Worm (Caenorhabditis elegans): ENCODE measurements around the gene Y38H6C.21.

Y38H6C.21 gene

DNA sequence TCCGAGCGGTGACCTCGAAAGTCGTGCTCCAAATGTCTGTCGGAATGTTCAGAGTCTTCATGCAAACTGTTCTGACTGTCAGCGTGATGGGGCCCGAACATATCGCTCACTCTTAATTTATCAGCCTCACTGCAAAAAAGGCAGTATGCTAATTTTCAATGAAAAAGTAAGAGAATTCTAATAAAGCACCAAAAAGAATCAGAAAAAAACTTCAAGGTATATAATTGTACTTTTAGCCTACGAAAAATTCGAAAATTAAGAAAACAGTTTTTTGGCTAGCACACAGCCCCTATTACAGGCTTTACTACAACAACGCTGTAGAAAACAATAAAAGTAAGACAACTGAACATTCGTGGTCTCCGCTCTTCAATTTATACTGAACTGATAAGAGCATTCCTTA lies 6.7 kb upstream of the Y38H6C.21 start, which contains the start of gene F26F2.1:
Gene F26F2.1 (minus strand): TSS at position 101 of the 400 bp plus-strand sequence.
- TF ChIP-seq nhr-11 (tag; optimal IDR thresholded peaks at IDR 0.05), result no peak
- TF ChIP-seq nhr-6 (tag; optimal IDR thresholded peaks at IDR 0.05), result no peak
- TF ChIP-seq peb-1 (tag; optimal IDR thresholded peaks at IDR 0.05), result no peak
- no peak for TF ChIP-seq ztf-11 (tag; optimal IDR thresholded peaks at IDR 0.05)
- no peak for TF ChIP-seq crh-2 (tag; optimal IDR thresholded peaks at IDR 0.05)
- no peak for TF ChIP-seq elt-1 (tag; optimal IDR thresholded peaks at IDR 0.05)
- no peak for TF ChIP-seq sma-3 (GFP tag; optimal IDR thresholded peaks at IDR 0.05)
- no peak for TF ChIP-seq ceh-82 (tag; optimal IDR thresholded peaks at IDR 0.05)
- TF ChIP-seq mab-5 (tag; optimal IDR thresholded peaks at IDR 0.05), result no peak
- TF ChIP-seq lin-13 (GFP tag; optimal IDR thresholded peaks at IDR 0.05), result no peak

DNA sequence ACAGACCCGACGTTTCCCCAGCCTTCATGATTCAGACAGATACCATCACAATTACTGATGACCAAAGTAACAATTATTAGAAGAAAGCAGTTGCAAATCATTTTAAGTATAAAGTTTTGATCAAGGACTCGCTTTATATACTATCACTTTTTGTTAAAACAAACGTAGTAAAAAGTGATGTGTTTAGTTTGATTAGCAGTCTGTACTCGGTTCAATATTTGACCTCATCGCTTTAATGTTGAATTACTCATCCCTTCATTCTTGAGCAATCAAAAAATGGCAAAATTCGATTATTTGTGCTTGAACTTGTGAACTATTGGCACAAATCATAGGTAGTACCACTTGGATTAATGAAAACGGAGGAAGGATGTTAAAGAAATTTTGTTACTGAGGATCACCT lies 3.2 kb upstream of the Y38H6C.21 start, which contains the start of gene abf-4:
Gene abf-4 (minus strand): TSS at position 101 of the 400 bp plus-strand sequence.
- TF ChIP-seq unc-62 (GFP tag; optimal IDR thresholded peaks at IDR 0.05) (no peak), ZK546.5 (tag; optimal IDR thresholded peaks at IDR 0.05) (no peak), sma-3 (GFP tag; optimal IDR thresholded peaks at IDR 0.05) (no peak), lin-13 (GFP tag; optimal IDR thresholded peaks at IDR 0.05) (no peak), gmeb-1 (tag; optimal IDR thresholded peaks at IDR 0.05) (no peak), C34F6.9 (tag; optimal IDR thresholded peaks at IDR 0.05) (no peak), mdl-1 (tag; optimal IDR thresholded peaks at IDR 0.05) (no peak), nhr-237 (tag; optimal IDR thresholded peaks at IDR 0.05) (no peak), blmp-1 (tag; optimal IDR thresholded peaks at IDR 0.05; ENCODE audit: insufficient read depth) (no peak), alr-1 (tag; optimal IDR thresholded peaks at IDR 0.05) (no peak), ztf-11 (tag; optimal IDR thresholded peaks at IDR 0.05) (no peak), snpc-4 (tag; optimal IDR thresholded peaks at IDR 0.05) (no peak), aly-2 (tag; optimal IDR thresholded peaks at IDR 0.05) (no peak), fos-1 (tag; optimal IDR thresholded peaks at IDR 0.05) (no peak), sma-9 (GFP tag; optimal IDR thresholded peaks at IDR 0.05) (no peak), sma-9 (tag; optimal IDR thresholded peaks at IDR 0.05) (no peak), nhr-129 (tag; optimal IDR thresholded peaks at IDR 0.05) (no peak), unc-39 (tag; optimal IDR thresholded peaks at IDR 0.05) (no peak), sem-4 (tag; optimal IDR thresholded peaks at IDR 0.05) (no peak), dmd-4 (tag; optimal IDR thresholded peaks at IDR 0.05) (no peak)

DNA sequence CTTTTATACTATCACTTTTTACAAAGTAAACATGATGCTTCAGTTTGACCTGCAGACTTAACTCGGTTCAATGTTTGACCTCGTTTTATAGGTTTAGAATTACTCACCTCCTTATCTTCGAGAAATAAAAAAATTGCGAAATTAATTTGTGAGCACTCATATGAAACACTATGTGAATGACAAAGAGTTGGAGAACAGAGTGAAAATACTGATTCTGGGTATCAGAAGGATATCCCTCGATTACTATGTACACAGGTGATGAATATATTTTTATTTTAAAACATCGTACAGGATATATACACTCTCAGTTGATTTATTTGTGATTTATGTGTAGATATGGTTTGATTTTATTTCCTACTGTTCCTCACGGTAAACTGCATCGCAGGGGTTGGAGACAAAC lies 1.2 kb upstream of the Y38H6C.21 start, which contains the start of gene Y38H6C.23:
Gene Y38H6C.23 (minus strand): TSS at position 101 of the 400 bp plus-strand sequence.
- TF ChIP-seq unc-62 (GFP tag; optimal IDR thresholded peaks at IDR 0.05), result no peak
- TF ChIP-seq ztf-4 (tag; optimal IDR thresholded peaks at IDR 0.05), result no peak

DNA sequence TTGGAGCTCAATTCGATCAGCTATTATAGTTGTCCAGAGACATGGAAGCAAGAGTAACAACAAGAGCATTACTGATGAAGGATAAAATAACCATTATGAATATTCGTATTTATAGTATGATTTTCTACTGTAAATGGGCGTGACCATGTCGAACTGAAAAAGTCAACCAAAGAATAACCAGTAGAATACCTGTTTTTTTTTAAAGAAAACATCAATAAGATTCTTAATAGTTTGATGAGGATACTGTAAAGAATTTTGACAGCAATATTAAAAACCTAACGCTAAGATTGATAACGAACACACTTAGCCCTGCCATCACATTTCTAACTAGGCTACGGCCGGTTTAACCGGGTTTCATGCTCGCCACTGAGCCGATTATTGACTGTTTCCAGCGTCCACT lies 2.1 kb downstream of the Y38H6C.21 start, which contains the start of gene vmo-1:
Gene vmo-1 (minus strand): TSS at position 101 of the 400 bp plus-strand sequence.
- TF ChIP-seq ztf-4 (tag; optimal IDR thresholded peaks at IDR 0.05) (no peak), mbf-1 (tag; optimal IDR thresholded peaks at IDR 0.05) (no peak), egl-27 (tag; optimal IDR thresholded peaks at IDR 0.05) (no peak), snpc-4 (tag; optimal IDR thresholded peaks at IDR 0.05) (no peak), peb-1 (tag; optimal IDR thresholded peaks at IDR 0.05) (no peak), nhr-6 (tag; optimal IDR thresholded peaks at IDR 0.05) (no peak), elt-3 (tag; optimal IDR thresholded peaks at IDR 0.05) (no peak), aly-2 (tag; optimal IDR thresholded peaks at IDR 0.05) (no peak), nhr-12 (tag; optimal IDR thresholded peaks at IDR 0.05) (no peak), unc-62 (GFP tag; optimal IDR thresholded peaks at IDR 0.05) (no peak), blmp-1 (tag; optimal IDR thresholded peaks at IDR 0.05; ENCODE audit: insufficient read depth) (no peak)

DNA sequence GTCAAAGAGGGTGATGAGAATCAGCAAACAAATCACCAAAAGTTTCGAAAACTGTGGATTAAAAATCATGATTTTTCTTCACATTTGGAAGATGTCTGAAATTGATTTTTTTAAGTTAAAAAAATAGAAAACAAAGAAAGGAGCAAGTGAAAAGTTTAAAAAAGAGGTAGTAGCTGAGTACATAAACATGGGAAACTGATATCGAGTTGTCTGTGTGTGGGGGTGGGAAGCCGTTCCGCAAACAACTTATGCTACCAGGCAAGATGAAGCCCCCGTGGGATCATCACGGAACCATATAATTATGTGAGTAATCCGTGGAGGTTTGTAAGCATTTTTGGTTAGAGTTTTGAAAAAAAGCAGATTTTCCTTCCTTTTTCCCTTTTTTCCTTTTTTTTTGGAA lies 4.0 kb downstream of the Y38H6C.21 start, which contains the start of gene Y38H6C.20:
Gene Y38H6C.20 (minus strand): TSS at position 101 of the 400 bp plus-strand sequence.
- TF ChIP-seq sma-9 (GFP tag; optimal IDR thresholded peaks at IDR 0.05) (no peak), sma-9 (tag; optimal IDR thresholded peaks at IDR 0.05) (no peak)

DNA sequence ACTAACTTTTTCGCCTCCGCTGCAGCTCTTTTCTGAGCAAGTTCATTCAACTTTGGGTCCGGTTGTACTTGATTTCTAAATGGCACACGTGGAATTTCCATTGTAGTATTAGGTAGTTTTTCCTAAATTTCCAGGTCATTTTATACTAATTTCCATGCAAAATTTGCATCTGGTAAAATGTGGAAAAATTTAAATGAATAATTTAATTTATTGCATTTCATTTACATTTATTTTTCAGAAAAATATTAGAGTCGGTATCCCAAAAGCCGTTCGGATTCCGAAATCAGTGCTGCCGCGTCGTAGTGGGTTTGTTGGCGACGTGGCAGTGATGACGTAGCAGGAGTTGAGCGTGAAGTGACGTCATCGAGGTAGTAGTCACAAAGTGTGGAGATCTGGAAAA lies 8.0 kb downstream of the Y38H6C.21 start, which contains the start of gene Y38H6C.18:
Gene Y38H6C.18 (minus strand): TSS at position 101 of the 400 bp plus-strand sequence.
- TF ChIP-seq lin-11 (tag; optimal IDR thresholded peaks at IDR 0.05) (no peak), ZK546.5 (tag; optimal IDR thresholded peaks at IDR 0.05) (no peak), egl-27 (tag; optimal IDR thresholded peaks at IDR 0.05) (no peak), mbf-1 (tag; optimal IDR thresholded peaks at IDR 0.05) (no peak), nhr-11 (tag; optimal IDR thresholded peaks at IDR 0.05) (no peak), nhr-12 (tag; optimal IDR thresholded peaks at IDR 0.05) (no peak), alr-1 (tag; optimal IDR thresholded peaks at IDR 0.05) (no peak), lsy-2 (tag; optimal IDR thresholded peaks at IDR 0.05) (no peak), peb-1 (tag; optimal IDR thresholded peaks at IDR 0.05) (no peak), unc-39 (tag; optimal IDR thresholded peaks at IDR 0.05) (no peak), C34F6.9 (tag; optimal IDR thresholded peaks at IDR 0.05) (no peak), ama-1 (optimal IDR thresholded peaks at IDR 0.05) (no peak), dmd-4 (tag; optimal IDR thresholded peaks at IDR 0.05) (no peak), snpc-4 (tag; optimal IDR thresholded peaks at IDR 0.05) (no peak), mdl-1 (tag; optimal IDR thresholded peaks at IDR 0.05) (no peak), elt-3 (tag; optimal IDR thresholded peaks at IDR 0.05) (no peak), blmp-1 (tag; optimal IDR thresholded peaks at IDR 0.05; ENCODE audit: insufficient read depth) (no peak)

Measured in whole organism, L2 larva.